Fruit fly (Drosophila melanogaster) Kc167 (cell line): Measurements from ENCODE around the gene CG10660.

Experiments
- Myc ChIP-seq: fragments of >200 bp; optimal IDR thresholded peaks from 2 replicates; lab custom pipeline; 2017; ENCODE audit warnings: missing external identifiers
- h ChIP-seq: fragments of >200 bp; optimal IDR thresholded peaks from 3 replicates; lab custom pipeline; 2018; ENCODE audit warnings: missing external identifiers
- insv ChIP-seq: fragments of >200 bp; optimal IDR thresholded peaks from 3 replicates; lab custom pipeline; 2018; ENCODE audit warnings: missing external identifiers
- psq ChIP-seq: fragments of >200 bp; optimal IDR thresholded peaks from 2 replicates; lab custom pipeline; 2017; ENCODE audit warnings: missing external identifiers
- ttk ChIP-seq: sonication (Bioruptor generic); optimal IDR thresholded peaks from 2 replicates; lab custom pipeline; 2017; ENCODE audit warnings: missing external identifiers

dm6 chr3L:12496428-12497344 is 6.2 kb upstream of the CG10660 start, which contains the start of gene CG10657:
- TF ChIP-seq ttk (lab: Kevin White, UChicago) (no peak), Myc (lab: Kevin White, UChicago) (no peak), h (lab: Kevin White, UChicago) (no peak), psq (no peak), insv (lab: Kevin White, UChicago) (no peak)
